Worm (Caenorhabditis elegans): ENCODE measurements around the gene pgm-1.

ce11 chrII:4902035-4902434, 12.8 kb downstream of the pgm-1 start, which contains the start of gene R05F9.9:
- no peak for TF ChIP-seq ama-1 (optimal IDR thresholded peaks at IDR 0.05)
- no peak for TF ChIP-seq pes-1 (GFP tag; IDR thresholded peaks at IDR 0.05)
- TF ChIP-seq flt-1 (GFP tag; IDR thresholded peaks at IDR 0.05): no peak
- no peak for TF ChIP-seq ceh-13 (GFP tag; optimal IDR thresholded peaks at IDR 0.05)
